Worm (Caenorhabditis elegans): Measurements from ENCODE around the gene C08B6.10.

The C08B6.10 gene

ce11 chrV:10173653-10174052 is 48.4 kb downstream of the C08B6.10 start, which contains the start of gene egl-3 (continued):
- TF ChIP-seq nhr-27 (tag; optimal IDR thresholded peaks at IDR 0.05) = no peak

- TF ChIP-seq ceh-79 (tag; optimal IDR thresholded peaks at IDR 0.05) = no peak
- no peak for TF ChIP-seq egl-44 (GFP tag; IDR thresholded peaks at IDR 0.05)
- TF ChIP-seq ztf-28 (GFP tag; IDR thresholded peaks at IDR 0.05) = no peak
- no peak for TF ChIP-seq dpl-1 (GFP tag; optimal IDR thresholded peaks at IDR 0.05)
- no peak for TF ChIP-seq B0035.1 (tag; optimal IDR thresholded peaks at IDR 0.05)
- no peak for TF ChIP-seq ceh-58 (GFP tag; IDR thresholded peaks at IDR 0.05)
- no peak for TF ChIP-seq fkh-3 (tag; optimal IDR thresholded peaks at IDR 0.05)
- no peak for TF ChIP-seq nhr-27 (tag; optimal IDR thresholded peaks at IDR 0.05)
- TF ChIP-seq nhr-90 (tag; optimal IDR thresholded peaks at IDR 0.05) = no peak
- no peak for TF ChIP-seq nhr-179 (tag; optimal IDR thresholded peaks at IDR 0.05)
- no peak for TF ChIP-seq snpc-3.4 (tag; optimal IDR thresholded peaks at IDR 0.05)
- no peak for TF ChIP-seq C17E4.6 (GFP tag; IDR thresholded peaks at IDR 0.05)
- no peak for TF ChIP-seq cebp-1 (GFP tag; IDR thresholded peaks at IDR 0.05)
- peak; percentile 71 for TF ChIP-seq cebp-1 (tag; optimal IDR thresholded peaks at IDR 0.05)
- no peak for TF ChIP-seq sdz-38 (tag; optimal IDR thresholded peaks at IDR 0.05)
- TF ChIP-seq mes-4 (tag; optimal IDR thresholded peaks at IDR 0.05) = no peak
- no peak for TF ChIP-seq ama-1 (optimal IDR thresholded peaks at IDR 0.05)
- TF ChIP-seq ama-1 (GFP tag; optimal IDR thresholded peaks at IDR 0.05) = no peak
- TF ChIP-seq madf-6 (GFP tag; IDR thresholded peaks at IDR 0.05) = no peak
- no peak for TF ChIP-seq repo-1 (tag; optimal IDR thresholded peaks at IDR 0.05)
- no peak for TF ChIP-seq Y56A3A.18 (GFP tag; IDR thresholded peaks at IDR 0.05)
- TF ChIP-seq lin-54 (GFP tag; optimal IDR thresholded peaks at IDR 0.05) = no peak
- no peak for TF ChIP-seq F33H1.4 (GFP tag; IDR thresholded peaks at IDR 0.05)
- no peak for TF ChIP-seq Y53G8AR.9 (GFP tag; conservative IDR thresholded peaks at IDR 0.05)
- peak; percentile 69 for TF ChIP-seq somi-1 (GFP tag; optimal IDR thresholded peaks at IDR 0.05)
- TF ChIP-seq F55B11.4 (tag; optimal IDR thresholded peaks at IDR 0.05; ENCODE audit: borderline replicate concordance, insufficient read depth) = no peak
- TF ChIP-seq K11D2.4 (GFP tag; IDR thresholded peaks at IDR 0.05) = no peak; the same call in 1 of the 2 replicates
- TF ChIP-seq snpc-1.3 (tag; optimal IDR thresholded peaks at IDR 0.05; ENCODE audit: insufficient read depth) = no peak
- TF ChIP-seq ztf-18 (tag; optimal IDR thresholded peaks at IDR 0.05) = no peak
- TF ChIP-seq attf-5 (GFP tag; optimal IDR thresholded peaks at IDR 0.05) = no peak
- TF ChIP-seq sptf-2 (GFP tag; optimal IDR thresholded peaks at IDR 0.05) = no peak
- no peak for TF ChIP-seq efl-1 (GFP tag; optimal IDR thresholded peaks at IDR 0.05)
- TF ChIP-seq aptf-3 (GFP tag; IDR thresholded peaks at IDR 0.05) = no peak
- TF ChIP-seq xnd-1 (tag; optimal IDR thresholded peaks at IDR 0.05) = no peak
- TF ChIP-seq F49E8.2 (tag; optimal IDR thresholded peaks at IDR 0.05; ENCODE audit: insufficient read depth) = no peak
- TF ChIP-seq attf-6 (GFP tag; IDR thresholded peaks at IDR 0.05) = no peak
- no peak for TF ChIP-seq F23B12.7 (tag; optimal IDR thresholded peaks at IDR 0.05; ENCODE audit: insufficient read depth)
- TF ChIP-seq nhr-120 (GFP tag; IDR thresholded peaks at IDR 0.05) = no peak
- peak; percentile 45; the same call in 1 of the 2 replicates for TF ChIP-seq pbrm-1 (GFP tag; IDR thresholded peaks at IDR 0.05)
- TF ChIP-seq T26A5.8 (tag; optimal IDR thresholded peaks at IDR 0.05) = no peak
- no peak for TF ChIP-seq F37B4.10 (GFP tag; IDR thresholded peaks at IDR 0.05)
- no peak for TF ChIP-seq B0261.1 (tag; optimal IDR thresholded peaks at IDR 0.05)
- no peak for TF ChIP-seq rpc-1 (optimal IDR thresholded peaks at IDR 0.05)
- TF ChIP-seq rpc-1 (tag; optimal IDR thresholded peaks at IDR 0.05) = no peak
- no peak for TF ChIP-seq mxl-1 (tag; optimal IDR thresholded peaks at IDR 0.05)
- peak; percentile 58 for TF ChIP-seq ceh-27 (GFP tag; optimal IDR thresholded peaks at IDR 0.05)
- no peak for TF ChIP-seq Y79H2A.3 (GFP tag; conservative IDR thresholded peaks at IDR 0.05)
- no peak for TF ChIP-seq akir-1 (GFP tag; optimal IDR thresholded peaks at IDR 0.05)
- no peak for TF ChIP-seq hlh-12 (tag; optimal IDR thresholded peaks at IDR 0.05)
These were observed 49.4 kb downstream of the C08B6.10 start for ce11 chrV:10174632-10175075.
